Worm (Caenorhabditis elegans): Measurements from ENCODE around the gene C15C8.6.

ce11 chrV:12747856-12748255 is 3.5 kb downstream of the C15C8.6 start, which contains the start of gene C15C8.5:
- TF ChIP-seq lin-13 (GFP tag; optimal IDR thresholded peaks at IDR 0.05) (no peak), ZK546.5 (tag; optimal IDR thresholded peaks at IDR 0.05) (no peak), zag-1 (tag; optimal IDR thresholded peaks at IDR 0.05) (no peak)
